Worm (Caenorhabditis elegans) whole organism, late embryonic: Measurements from ENCODE around the gene msp-32.

Experiments used
- C08G9.2 ChIP-seq: sonication (generic microtip); optimal IDR thresholded peaks from 2 replicates; lab custom pipeline; 2016; ENCODE audit warnings: mild to moderate bottlenecking, missing genetic modification characterization, moderate library complexity, missing compliant biosample characterization
- C38D4.7 ChIP-seq: fragments of 200-800 bp; sonication (Bioruptor generic); optimal IDR thresholded peaks from 2 replicates; lab custom pipeline; 2018; ENCODE audit warnings: mild to moderate bottlenecking, missing genetic modification characterization, moderate library complexity, missing compliant biosample characterization
- K02D7.2 ChIP-seq: sonication (generic microtip); optimal IDR thresholded peaks from 2 replicates; lab custom pipeline; 2017; ENCODE audit warnings: mild to moderate bottlenecking, missing genetic modification characterization, missing compliant biosample characterization
- K09A11.1 ChIP-seq: sonication (generic microtip); optimal IDR thresholded peaks from 2 replicates; lab custom pipeline; 2017; ENCODE audit warnings: antibody characterized with exemption, mild to moderate bottlenecking, missing genetic modification characterization, missing compliant biosample characterization; ENCODE audit not compliant: insufficient read depth
- Y22D7AL.16 ChIP-seq: sonication (generic microtip); optimal IDR thresholded peaks from 2 replicates; lab custom pipeline; 2016; ENCODE audit warnings: missing genetic modification characterization, missing compliant biosample characterization
- ahr-1 ChIP-seq: sonication (generic microtip); optimal IDR thresholded peaks from 2 replicates; lab custom pipeline; 2016; ENCODE audit warnings: missing genetic modification characterization, missing compliant biosample characterization
- ama-1 ChIP-seq: fragments of 150-350 bp; optimal IDR thresholded peaks from 2 replicates; lab custom pipeline; 2014
- ceh-19 ChIP-seq: fragments of 200-800 bp; sonication (Bioruptor generic); optimal IDR thresholded peaks from 2 replicates; lab custom pipeline; 2018; ENCODE audit warnings: mild to moderate bottlenecking, missing genetic modification characterization, missing compliant biosample characterization
- ceh-22 ChIP-seq: sonication (generic microtip); optimal IDR thresholded peaks from 2 replicates; lab custom pipeline; 2017; ENCODE audit warnings: missing biosample characterization, missing genetic modification characterization
- ceh-24 ChIP-seq: sonication (generic microtip); optimal IDR thresholded peaks from 2 replicates; lab custom pipeline; 2016; ENCODE audit warnings: mild to moderate bottlenecking, missing genetic modification characterization, missing compliant biosample characterization
- ceh-30 ChIP-seq: fragments of 150-350 bp; optimal IDR thresholded peaks from 2 replicates; lab custom pipeline; 2014; ENCODE audit warnings: missing biosample characterization, missing genetic modification characterization
- ceh-31 ChIP-seq: sonication (generic microtip); optimal IDR thresholded peaks from 2 replicates; lab custom pipeline; 2016; ENCODE audit warnings: missing genetic modification characterization, missing compliant biosample characterization
- ceh-6 ChIP-seq: fragments of 200-800 bp; sonication (Bioruptor generic); optimal IDR thresholded peaks from 2 replicates; lab custom pipeline; 2018; ENCODE audit warnings: mild to moderate bottlenecking, missing genetic modification characterization, missing compliant biosample characterization
- che-1 ChIP-seq: sonication (generic microtip); optimal IDR thresholded peaks from 2 replicates; lab custom pipeline; 2016; ENCODE audit warnings: mild to moderate bottlenecking, missing genetic modification characterization, missing compliant biosample characterization
- elt-2 ChIP-seq: sonication (generic microtip); optimal IDR thresholded peaks from 2 replicates; lab custom pipeline; 2016; ENCODE audit warnings: missing genetic modification reagents, missing genetic modification characterization, missing compliant biosample characterization
- ets-4 ChIP-seq: sonication (generic microtip); optimal IDR thresholded peaks from 2 replicates; lab custom pipeline; 2016; ENCODE audit warnings: missing genetic modification characterization, missing compliant biosample characterization
- eyg-1 ChIP-seq: sonication (generic microtip); optimal IDR thresholded peaks from 2 replicates; lab custom pipeline; 2016; ENCODE audit warnings: missing genotype, missing genetic modification characterization, missing compliant biosample characterization
- fkh-6 ChIP-seq: sonication (generic microtip); optimal IDR thresholded peaks from 2 replicates; lab custom pipeline; 2016; ENCODE audit warnings: missing genetic modification characterization, missing compliant biosample characterization
- gmeb-2 ChIP-seq: sonication (generic microtip); optimal IDR thresholded peaks from 2 replicates; lab custom pipeline; 2016; ENCODE audit warnings: missing genetic modification characterization, inconsistent platforms, missing compliant biosample characterization
- hlh-13 ChIP-seq: fragments of 200-800 bp; sonication (Bioruptor generic); optimal IDR thresholded peaks from 2 replicates; lab custom pipeline; 2018; ENCODE audit warnings: mild to moderate bottlenecking, missing genetic modification characterization, missing compliant biosample characterization
- hlh-15 ChIP-seq: sonication (generic microtip); optimal IDR thresholded peaks from 2 replicates; lab custom pipeline; 2016; ENCODE audit warnings: missing genetic modification characterization, missing compliant biosample characterization
- hlh-30 ChIP-seq: sonication (generic microtip); optimal IDR thresholded peaks from 2 replicates; lab custom pipeline; 2017; ENCODE audit warnings: antibody characterized with exemption, missing genetic modification characterization, missing compliant biosample characterization; ENCODE audit not compliant: insufficient read depth
- hlh-6 ChIP-seq: sonication (generic microtip); optimal IDR thresholded peaks from 2 replicates; lab custom pipeline; 2016; ENCODE audit warnings: missing genotype, missing genetic modification characterization, missing compliant biosample characterization
- hlh-8 ChIP-seq: sonication (generic microtip); optimal IDR thresholded peaks from 2 replicates; lab custom pipeline; 2016; ENCODE audit warnings: missing genotype, missing genetic modification characterization, missing compliant biosample characterization
- mec-3 ChIP-seq: sonication (generic microtip); optimal IDR thresholded peaks from 2 replicates; lab custom pipeline; 2016; ENCODE audit warnings: borderline replicate concordance, missing genetic modification characterization, missing compliant biosample characterization
- nfya-1 ChIP-seq: sonication (generic microtip); optimal IDR thresholded peaks from 2 replicates; lab custom pipeline; 2017; ENCODE audit warnings: missing genetic modification characterization, mild to moderate bottlenecking, missing compliant biosample characterization, antibody characterized with exemption, moderate library complexity
- nhr-232 ChIP-seq: sonication (generic microtip); optimal IDR thresholded peaks from 2 replicates; lab custom pipeline; 2016; ENCODE audit warnings: missing genetic modification characterization, missing compliant biosample characterization
- npax-4 ChIP-seq: sonication (generic microtip); optimal IDR thresholded peaks from 2 replicates; lab custom pipeline; 2016; ENCODE audit warnings: missing genetic modification characterization, missing compliant biosample characterization
- pag-3 ChIP-seq: sonication (generic microtip); optimal IDR thresholded peaks from 2 replicates; lab custom pipeline; 2016; ENCODE audit warnings: missing compliant biosample characterization, missing genetic modification characterization, borderline replicate concordance
- pha-2 ChIP-seq: sonication (generic microtip); optimal IDR thresholded peaks from 2 replicates; lab custom pipeline; 2017; ENCODE audit warnings: mild to moderate bottlenecking, missing genetic modification characterization, missing compliant biosample characterization
- pqm-1 ChIP-seq: sonication (generic microtip); optimal IDR thresholded peaks from 2 replicates; lab custom pipeline; 2016; ENCODE audit warnings: missing genetic modification characterization, missing compliant biosample characterization
- ref-2 ChIP-seq: sonication (generic microtip); optimal IDR thresholded peaks from 2 replicates; lab custom pipeline; 2016; ENCODE audit warnings: missing genetic modification characterization, missing compliant biosample characterization
- rnt-1 ChIP-seq: sonication (generic microtip); optimal IDR thresholded peaks from 2 replicates; lab custom pipeline; 2016; ENCODE audit warnings: missing genetic modification characterization, missing compliant biosample characterization
- sox-2 ChIP-seq: fragments of 200-800 bp; sonication (Bioruptor generic); IDR thresholded peaks from 2 replicates; pipeline ENCODE4 v1.3.6; 2022; ENCODE audit warnings: missing genetic modification reagents, missing genetic modification characterization, missing compliant biosample characterization
- sox-4 ChIP-seq: sonication (generic microtip); optimal IDR thresholded peaks from 2 replicates; lab custom pipeline; 2017; ENCODE audit warnings: mild to moderate bottlenecking, missing genetic modification characterization, inconsistent platforms, missing compliant biosample characterization
- tbx-2 ChIP-seq: sonication (generic microtip); optimal IDR thresholded peaks from 2 replicates; lab custom pipeline; 2016; ENCODE audit warnings: missing genetic modification characterization, missing compliant biosample characterization
- tbx-7 ChIP-seq: sonication (generic microtip); optimal IDR thresholded peaks from 2 replicates; lab custom pipeline; 2016; ENCODE audit warnings: missing genotype, missing genetic modification characterization, missing compliant biosample characterization
- ttx-3 ChIP-seq: sonication (generic microtip); optimal IDR thresholded peaks from 2 replicates; lab custom pipeline; 2016; ENCODE audit warnings: missing genetic modification reagents, missing genetic modification characterization, missing compliant biosample characterization
- unc-42 ChIP-seq: sonication (generic microtip); optimal IDR thresholded peaks from 2 replicates; lab custom pipeline; 2016; ENCODE audit warnings: missing genotype, missing genetic modification characterization, missing compliant biosample characterization
- unc-55 ChIP-seq: sonication (generic microtip); optimal IDR thresholded peaks from 2 replicates; lab custom pipeline; 2017; ENCODE audit warnings: missing biosample characterization, missing genetic modification reagents, missing genetic modification characterization
- unc-86 ChIP-seq: sonication (generic microtip); optimal IDR thresholded peaks from 2 replicates; lab custom pipeline; 2016; ENCODE audit warnings: missing genetic modification characterization, missing compliant biosample characterization
- zip-5 ChIP-seq: sonication (generic microtip); optimal IDR thresholded peaks from 2 replicates; lab custom pipeline; 2016; ENCODE audit warnings: missing genetic modification characterization, missing compliant biosample characterization
- ztf-16 ChIP-seq: sonication (generic microtip); optimal IDR thresholded peaks from 2 replicates; lab custom pipeline; 2017; ENCODE audit warnings: missing genetic modification characterization, missing compliant biosample characterization

msp-32 gene

DNA sequence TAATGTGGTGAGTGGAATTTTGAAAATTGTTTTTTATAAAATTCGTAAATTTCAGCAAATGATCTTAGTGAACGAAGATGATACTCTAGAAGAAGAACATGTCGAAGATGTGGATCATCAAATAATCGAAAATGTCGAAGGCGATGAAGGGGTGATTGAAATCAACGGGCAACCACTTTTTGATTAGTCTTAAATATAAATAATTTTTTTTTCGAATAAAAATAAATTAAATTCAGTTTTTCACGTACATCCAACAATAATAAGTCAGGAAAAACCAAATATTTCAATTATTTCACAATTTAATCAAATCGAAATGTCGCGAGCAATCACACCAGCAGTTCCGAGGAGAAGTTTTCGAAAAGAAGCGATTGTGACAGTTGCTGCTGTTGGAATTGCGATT lies 39.1 kb downstream of the msp-32 start, which contains the start of gene ZK546.4:
ZK546.4 (plus strand) TSS at position 301 of the 400 bp plus-strand sequence.
- TF ChIP-seq pag-3 (tag; lab: Kevin White, UChicago), result no peak
- TF ChIP-seq C08G9.2 (tag; lab: Kevin White, UChicago), result no peak
- TF ChIP-seq gmeb-2 (tag; lab: Kevin White, UChicago), result no peak
- no peak for TF ChIP-seq hlh-30 (tag; lab: Kevin White, UChicago)
- no peak for TF ChIP-seq tbx-7 (tag; lab: Kevin White, UChicago)
- TF ChIP-seq ceh-19 (GFP tag; lab: Kevin White, UChicago), result no peak
- TF ChIP-seq C38D4.7, result no peak
- no peak for TF ChIP-seq tbx-2 (tag; lab: Kevin White, UChicago)
- no peak for TF ChIP-seq nfya-1 (tag; lab: Kevin White, UChicago)
- no peak for TF ChIP-seq hlh-15 (tag; lab: Kevin White, UChicago)
- no peak for TF ChIP-seq ceh-30 (tag; lab: Kevin White, UChicago)
- TF ChIP-seq hlh-13, result no peak
- no peak for TF ChIP-seq pqm-1 (tag; lab: Kevin White, UChicago)
- TF ChIP-seq che-1, result no peak
- TF ChIP-seq unc-55, result no peak
- no peak for TF ChIP-seq ets-4 (tag; lab: Kevin White, UChicago)
- no peak for TF ChIP-seq K09A11.1

ce11 chrII:4941050-4941449 lies 42.4 kb downstream of the msp-32 start, which contains the start of gene cblc-1:
Gene cblc-1, minus strand, starts transcription at chrII:4941150.
- no peak for TF ChIP-seq ztf-16 (tag; lab: Kevin White, UChicago)
- no peak for TF ChIP-seq ref-2 (tag; lab: Kevin White, UChicago)
- no peak for TF ChIP-seq hlh-6 (tag; lab: Kevin White, UChicago)
- no peak for TF ChIP-seq ceh-30 (tag; lab: Kevin White, UChicago)
- no peak for TF ChIP-seq hlh-13
- no peak for TF ChIP-seq rnt-1 (tag; lab: Kevin White, UChicago)
- no peak for TF ChIP-seq tbx-7 (tag; lab: Kevin White, UChicago)
- TF ChIP-seq Y22D7AL.16 (tag; lab: Kevin White, UChicago), result no peak
- TF ChIP-seq nfya-1 (tag; lab: Kevin White, UChicago), result no peak
- no peak for TF ChIP-seq hlh-15 (tag; lab: Kevin White, UChicago)
- TF ChIP-seq hlh-30 (tag; lab: Kevin White, UChicago), result no peak
- TF ChIP-seq ttx-3, result no peak
- no peak for TF ChIP-seq hlh-8 (tag; lab: Kevin White, UChicago)
- TF ChIP-seq, all 69 proteins: peak for 0

DNA sequence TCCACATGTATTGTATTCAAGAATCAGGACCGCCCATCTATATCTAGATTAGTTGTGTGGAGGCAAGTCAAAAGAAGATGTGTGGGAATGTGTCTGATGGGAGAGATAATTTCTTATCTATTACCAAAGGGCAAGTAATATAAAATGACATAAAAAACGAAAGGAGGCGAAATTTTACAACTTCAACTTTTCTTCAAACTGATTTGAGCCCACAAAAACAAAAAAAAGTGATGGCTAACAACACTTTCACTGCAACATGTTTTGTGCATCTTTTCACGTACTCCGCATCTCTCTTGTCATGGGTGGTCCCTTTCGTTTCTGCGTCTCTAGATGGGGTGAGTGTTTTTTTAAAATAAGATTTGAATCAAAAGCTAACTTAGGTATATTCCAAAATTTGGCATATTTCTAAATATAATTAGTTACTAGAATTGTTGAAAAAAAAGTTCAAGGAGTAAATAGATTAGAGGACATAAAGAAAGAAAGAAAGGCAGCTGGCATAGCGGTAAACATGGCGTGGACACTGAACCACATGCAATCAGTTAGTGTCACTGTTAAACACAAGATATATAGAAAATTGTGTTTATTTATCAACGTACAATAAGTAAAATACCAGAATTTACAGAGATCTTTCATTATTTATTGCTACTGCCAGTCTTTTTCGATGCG lies 43.0 kb downstream of the msp-32 start, which contains the start of gene ZK546.19:
ZK546.19 (plus strand) TSS at position 186 of the 666 bp plus-strand sequence.
- TF ChIP-seq rnt-1 (tag; lab: Kevin White, UChicago) (peak; percentile 27), unc-42 (tag; lab: Kevin White, UChicago) (peak; percentile 5), zip-5 (tag; lab: Kevin White, UChicago) (no peak), ceh-31 (tag; lab: Kevin White, UChicago) (no peak), ceh-22 (tag; lab: Kevin White, UChicago) (no peak)

DNA sequence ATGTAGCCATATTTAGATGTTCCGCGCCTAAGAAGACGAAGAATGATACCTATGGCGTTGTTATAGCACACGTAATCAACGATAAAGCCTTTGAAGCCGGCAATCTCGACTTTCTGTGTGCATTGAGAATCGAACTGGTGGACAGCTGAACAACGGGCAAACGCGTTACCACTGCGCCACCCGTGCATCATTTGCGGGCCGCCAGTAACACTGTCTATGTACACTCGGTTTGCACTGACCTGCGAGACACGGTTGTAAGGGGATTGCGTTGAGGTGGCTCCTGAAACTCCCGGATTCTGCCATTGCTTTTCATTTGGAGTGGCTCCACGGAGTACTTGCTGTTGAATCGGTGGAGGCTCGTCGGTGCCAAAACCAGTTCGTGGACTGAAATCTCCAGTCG lies 43.8 kb downstream of the msp-32 start:
- peak; percentile 80 for TF ChIP-seq ceh-6
- peak; percentile 23 for TF ChIP-seq ama-1 (lab: Kevin White, UChicago)
- no peak for TF ChIP-seq unc-55
- TF ChIP-seq ahr-1, result no peak
- peak; percentile 56 for TF ChIP-seq nhr-232 (tag; lab: Kevin White, UChicago)
- TF ChIP-seq unc-42 (tag; lab: Kevin White, UChicago), result no peak
- TF ChIP-seq rnt-1 (tag; lab: Kevin White, UChicago), result peak; percentile 12
- TF ChIP-seq C08G9.2 (tag; lab: Kevin White, UChicago), result peak; percentile 43
- TF ChIP-seq hlh-13, result peak; percentile 24
- no peak for TF ChIP-seq npax-4
- TF ChIP-seq unc-86, result peak; percentile 43
- TF ChIP-seq fkh-6 (tag; lab: Kevin White, UChicago), result peak; percentile 69
- TF ChIP-seq tbx-7 (tag; lab: Kevin White, UChicago), result no peak
- peak; percentile 73 for TF ChIP-seq che-1
- no peak for TF ChIP-seq ceh-24
- TF ChIP-seq ref-2 (tag; lab: Kevin White, UChicago), result peak; percentile 73
- TF ChIP-seq pha-2, result peak; percentile 74
- TF ChIP-seq gmeb-2 (tag; lab: Kevin White, UChicago), result peak; percentile 59
- peak; percentile 23 for TF ChIP-seq K02D7.2
- TF ChIP-seq eyg-1 (tag; lab: Kevin White, UChicago), result no peak
- peak; percentile 43 for TF ChIP-seq sox-4 (tag; lab: Kevin White, UChicago)
- peak; percentile 87 for TF ChIP-seq elt-2 (tag; lab: Kevin White, UChicago)
- TF ChIP-seq hlh-30 (tag; lab: Kevin White, UChicago), result peak; percentile 6
- TF ChIP-seq mec-3 (tag; lab: Kevin White, UChicago), result peak; percentile 59
- TF ChIP-seq sox-2, result peak; percentile 63
- TF ChIP-seq ttx-3, result peak; percentile 40
